Worm (Caenorhabditis elegans) whole organism, midembryonic: Measurements from ENCODE around the gene ttr-31.

Experiments used
- T22C8.4 ChIP-seq: fragments of 200-800 bp; sonication (Bioruptor generic); IDR thresholded peaks from 2 replicates; pipeline ENCODE4 v1.3.6; 2022; ENCODE audit warnings: missing genetic modification characterization, missing compliant biosample characterization
- cog-1 ChIP-seq: sonication (generic microtip); optimal IDR thresholded peaks from 2 replicates; lab custom pipeline; 2016; ENCODE audit warnings: missing genetic modification characterization, missing compliant biosample characterization
- flt-1 ChIP-seq: fragments of 200-800 bp; sonication (Bioruptor generic); IDR thresholded peaks from 2 replicates; pipeline ENCODE4 v1.3.6; 2022; ENCODE audit warnings: missing genetic modification characterization, missing compliant biosample characterization
- klf-2 ChIP-seq: fragments of 200-800 bp; sonication (Bioruptor generic); conservative IDR thresholded peaks from 2 replicates; pipeline ENCODE4 v1.3.6; 2022; ENCODE audit warnings: missing genetic modification reagents, missing genetic modification characterization, missing compliant biosample characterization
- med-1 ChIP-seq: sonication (generic microtip); optimal IDR thresholded peaks from 2 replicates; lab custom pipeline; 2017; ENCODE audit warnings: missing genetic modification characterization, mild to moderate bottlenecking, missing compliant biosample characterization, antibody characterized with exemption, missing genetic modification reagents; ENCODE audit not compliant: insufficient read depth
- ref-1 ChIP-seq: fragments of 200-800 bp; sonication (Bioruptor generic); conservative IDR thresholded peaks from 2 replicates; pipeline ENCODE4 v1.3.6; 2022; ENCODE audit warnings: missing genetic modification reagents, missing genetic modification characterization, missing compliant biosample characterization
- tab-1 ChIP-seq: fragments of 200-800 bp; sonication (Bioruptor generic); IDR thresholded peaks from 2 replicates; pipeline ENCODE4 v1.3.6; 2022; ENCODE audit warnings: missing genetic modification characterization, missing compliant biosample characterization
- ztf-23 ChIP-seq: fragments of 200-800 bp; sonication (Bioruptor generic); IDR thresholded peaks from 2 replicates; pipeline ENCODE4 v1.3.6; 2022; ENCODE audit warnings: missing genetic modification reagents, missing genetic modification characterization, missing compliant biosample characterization
- ztf-29 ChIP-seq: fragments of 200-800 bp; sonication (Bioruptor generic); IDR thresholded peaks from 2 replicates; pipeline ENCODE4 v1.3.6; 2022; ENCODE audit warnings: missing genetic modification reagents, missing genetic modification characterization, missing compliant biosample characterization

The ttr-31 gene

ce11 chrX:11034430-11035117 lies 25.7 kb upstream of the ttr-31 start:
- no peak for TF ChIP-seq ztf-29
- TF ChIP-seq tab-1 (GFP tag; lab: Robert Waterston, UW), result 0 out of 2 replicates have a peak, but pooled peaks have one; percentile 18
- TF ChIP-seq klf-2 (GFP tag; lab: Robert Waterston, UW), result no peak
- 0 out of 2 replicates have a peak, but pooled peaks have one; percentile 7 for TF ChIP-seq T22C8.4 (GFP tag; lab: Robert Waterston, UW)
- no peak for TF ChIP-seq ref-1 (GFP tag; lab: Robert Waterston, UW)
- TF ChIP-seq cog-1 (tag; lab: Kevin White, UChicago), result peak; percentile 25

- no peak for TF ChIP-seq flt-1 (GFP tag; lab: Robert Waterston, UW)
- TF ChIP-seq tab-1 (GFP tag; lab: Robert Waterston, UW), result no peak
- TF ChIP-seq cog-1 (tag; lab: Kevin White, UChicago), result no peak
- no peak for TF ChIP-seq ztf-29
- TF ChIP-seq med-1 (GFP tag; lab: Kevin White, UChicago), result no peak
These were observed 25.1 kb upstream of the ttr-31 start for ce11 chrX:11033952-11034287.

- TF ChIP-seq ztf-29 (no peak), ref-1 (GFP tag; lab: Robert Waterston, UW) (no peak), klf-2 (GFP tag; lab: Robert Waterston, UW) (no peak), T22C8.4 (GFP tag; lab: Robert Waterston, UW) (no peak), cog-1 (tag; lab: Kevin White, UChicago) (no peak), ztf-23 (no peak), flt-1 (GFP tag; lab: Robert Waterston, UW) (no peak), med-1 (GFP tag; lab: Kevin White, UChicago) (no peak), tab-1 (GFP tag; lab: Robert Waterston, UW) (no peak)
These were observed 24.5 kb upstream of the ttr-31 start for ce11 chrX:11033128-11033951.

- TF ChIP-seq tab-1 (GFP tag; lab: Robert Waterston, UW) (no peak), flt-1 (GFP tag; lab: Robert Waterston, UW) (no peak), med-1 (GFP tag; lab: Kevin White, UChicago) (no peak), ztf-29 (no peak), ztf-23 (no peak)
These were observed 23.6 kb upstream of the ttr-31 start for ce11 chrX:11032412-11032811.

ce11 chrX:11031869-11032268 lies 23.0 kb upstream of the ttr-31 start:
- TF ChIP-seq med-1 (GFP tag; lab: Kevin White, UChicago), result no peak
- TF ChIP-seq ref-1 (GFP tag; lab: Robert Waterston, UW), result no peak
- no peak for TF ChIP-seq ztf-23
- no peak for TF ChIP-seq tab-1 (GFP tag; lab: Robert Waterston, UW)
- peak; percentile 53; the same call in 1 of the 2 replicates for TF ChIP-seq flt-1 (GFP tag; lab: Robert Waterston, UW)

ce11 chrX:11031047-11031695 lies 22.3 kb upstream of the ttr-31 start:
- TF ChIP-seq med-1 (GFP tag; lab: Kevin White, UChicago) (no peak), flt-1 (GFP tag; lab: Robert Waterston, UW) (peak; percentile 74; the same call in 1 of the 2 replicates), cog-1 (tag; lab: Kevin White, UChicago) (peak; percentile 96), klf-2 (GFP tag; lab: Robert Waterston, UW) (no peak; the same call in 1 of the 2 replicates), T22C8.4 (GFP tag; lab: Robert Waterston, UW) (no peak), tab-1 (GFP tag; lab: Robert Waterston, UW) (no peak), ztf-23 (no peak), ztf-29 (peak; percentile 58; the same call in 1 of the 2 replicates), ref-1 (GFP tag; lab: Robert Waterston, UW) (0 out of 2 replicates have a peak, but pooled peaks have one; percentile 14)

- TF ChIP-seq klf-2 (GFP tag; lab: Robert Waterston, UW) (no peak), ztf-29 (no peak), cog-1 (tag; lab: Kevin White, UChicago) (no peak), tab-1 (GFP tag; lab: Robert Waterston, UW) (no peak), flt-1 (GFP tag; lab: Robert Waterston, UW) (no peak), med-1 (GFP tag; lab: Kevin White, UChicago) (no peak), ref-1 (GFP tag; lab: Robert Waterston, UW) (no peak), T22C8.4 (GFP tag; lab: Robert Waterston, UW) (no peak), ztf-23 (no peak)
These were observed 19.8 kb upstream of the ttr-31 start, which contains the start of gene ldb-1 for ce11 chrX:11028617-11029016. TSS of gene ldb-1 (plus strand) at chrX:11028917.

ce11 chrX:11016100-11016499 lies 7.2 kb upstream of the ttr-31 start, which contains the start of gene egl-15:
TSS of gene egl-15 (plus strand) at chrX:11016400.
- no peak for TF ChIP-seq klf-2 (GFP tag; lab: Robert Waterston, UW)
- TF ChIP-seq T22C8.4 (GFP tag; lab: Robert Waterston, UW), result no peak
- no peak for TF ChIP-seq flt-1 (GFP tag; lab: Robert Waterston, UW)
- TF ChIP-seq med-1 (GFP tag; lab: Kevin White, UChicago), result no peak
- TF ChIP-seq ztf-29, result no peak
- TF ChIP-seq ref-1 (GFP tag; lab: Robert Waterston, UW), result no peak
- no peak for TF ChIP-seq cog-1 (tag; lab: Kevin White, UChicago)
- TF ChIP-seq ztf-23, result no peak
- no peak for TF ChIP-seq tab-1 (GFP tag; lab: Robert Waterston, UW)
